Fruit fly (Drosophila melanogaster): ENCODE results near the gene CG5676.
A peak's percentile ranks its signal among the peaks of the same experiment; 100 is the strongest.

CG5676 gene

dm6 chr2L:10260750-10261493, 5.2 kb upstream of the CG5676 start, which contains the start of gene Pten (continued):
- TF ChIP-seq Mes4 (GFP tag; optimal IDR thresholded peaks at IDR 0.05) (peak; percentile 57), hbn (GFP tag; IDR thresholded peaks at IDR 0.05; ENCODE audit: partially characterized antibody) (peak; percentile 62), tio (GFP tag; optimal IDR thresholded peaks at IDR 0.05) (no peak), CG6175 (GFP tag; IDR thresholded peaks at IDR 0.05) (no peak), bbx (GFP tag; IDR thresholded peaks at IDR 0.05; ENCODE audit: partially characterized antibody) (peak; percentile 89), emc (GFP tag; optimal IDR thresholded peaks at IDR 0.05) (peak; percentile 7), CG1602 (GFP tag; optimal IDR thresholded peaks at IDR 0.05) (peak; percentile 64), amos (GFP tag; IDR thresholded peaks at IDR 0.05; ENCODE audit: partially characterized antibody) (peak; percentile 90; the same call in 1 of the 2 replicates), CG6689 (GFP tag; IDR thresholded peaks at IDR 0.05) (peak; percentile 75), CG14860 (GFP tag; IDR thresholded peaks at IDR 0.05; ENCODE audit: partially characterized antibody) (peak; percentile 87), ash1 (GFP tag; optimal IDR thresholded peaks at IDR 0.05) (no peak), Tbp (GFP tag; optimal IDR thresholded peaks at IDR 0.05) (no peak), CG32767 (GFP tag; IDR thresholded peaks at IDR 0.05) (peak; percentile 78), Opbp (GFP tag; IDR thresholded peaks at IDR 0.05; ENCODE audit: partially characterized antibody) (peak; percentile 91; the same call in 2 of the 3 replicates), CG3995 (GFP tag; optimal IDR thresholded peaks at IDR 0.05) (peak; percentile 5), CG8281 (tag; optimal IDR thresholded peaks at IDR 0.05) (no peak), CG2712 (tag; optimal IDR thresholded peaks at IDR 0.05) (peak; percentile 83), CG34422 (GFP tag; IDR thresholded peaks at IDR 0.05) (0 out of 3 replicates have a peak, but pooled peaks have one; percentile 19), dati (GFP tag; IDR thresholded peaks at IDR 0.05) (no peak), CG17829 (tag; optimal IDR thresholded peaks at IDR 0.05) (peak; percentile 82), btn (GFP tag; optimal IDR thresholded peaks at IDR 0.05) (peak; percentile 23), CG12299 (tag; optimal IDR thresholded peaks at IDR 0.05) (peak; percentile 53), crp (GFP tag; optimal IDR thresholded peaks at IDR 0.05) (peak in 1 of 2 experiments; percentile 15), Ssrp (tag; optimal IDR thresholded peaks at IDR 0.05) (peak; percentile 71), bsh (GFP tag; optimal IDR thresholded peaks at IDR 0.05) (peak in 1 of 2 experiments; percentile 54), CG8089 (GFP tag; optimal IDR thresholded peaks at IDR 0.05) (peak; percentile 10), CG10321 (GFP tag; IDR thresholded peaks at IDR 0.05) (no peak), NK7.1 (GFP tag; optimal IDR thresholded peaks at IDR 0.05) (peak; percentile 39), CG10274 (GFP tag; optimal IDR thresholded peaks at IDR 0.05) (peak; percentile 28), Nf-YB (GFP tag; optimal IDR thresholded peaks at IDR 0.05) (no peak), fd64A (GFP tag; optimal IDR thresholded peaks at IDR 0.05) (no peak), CG17612 (GFP tag; IDR thresholded peaks at IDR 0.05) (no peak), maf-S (GFP tag; optimal IDR thresholded peaks at IDR 0.05) (peak; percentile 64), CG11085 (GFP tag; IDR thresholded peaks at IDR 0.05) (no peak), CG33557 (GFP tag; optimal IDR thresholded peaks at IDR 0.05) (no peak), CG9797 (GFP tag; optimal IDR thresholded peaks at IDR 0.05) (no peak), MTF-1 (GFP tag; optimal IDR thresholded peaks at IDR 0.05; ENCODE audit: borderline replicate concordance) (no peak), ATbp (GFP tag; optimal IDR thresholded peaks at IDR 0.05) (no peak), CG9609 (GFP tag; optimal IDR thresholded peaks at IDR 0.05) (peak; percentile 16), CG2889 (GFP tag; IDR thresholded peaks at IDR 0.05) (no peak), CG3407 (GFP tag; optimal IDR thresholded peaks at IDR 0.05) (no peak), Doc3 (GFP tag; IDR thresholded peaks at IDR 0.05; ENCODE audit: partially characterized antibody) (peak; percentile 66; the same call in 2 of the 3 replicates), cg (GFP tag; optimal IDR thresholded peaks at IDR 0.05) (peak; percentile 56), Hmx (GFP tag; optimal IDR thresholded peaks at IDR 0.05) (peak; percentile 41), br (optimal IDR thresholded peaks at IDR 0.05) (no peak), CG17186 (GFP tag; optimal IDR thresholded peaks at IDR 0.05) (peak; percentile 44), CG17328 (GFP tag; IDR thresholded peaks at IDR 0.05) (peak; percentile 44; the same call in 1 of the 2 replicates), z (GFP tag; IDR thresholded peaks at IDR 0.05) (no peak), Xrp1 (GFP tag; IDR thresholded peaks at IDR 0.05) (peak; percentile 73)

Measured in whole organism, embryonic.